Fruit fly (Drosophila melanogaster): ENCODE measurements around the gene ergic53.

The ergic53 gene

dm6 chr3L:8525691-8526421 is 8.9 kb upstream of the ergic53 start:
- TF ChIP-seq Clk (GFP tag; optimal IDR thresholded peaks at IDR 0.05) = no peak
- TF ChIP-seq Crg-1 (GFP tag; optimal IDR thresholded peaks at IDR 0.05) = peak; percentile 8
- no peak for TF ChIP-seq toe (GFP tag; optimal IDR thresholded peaks at IDR 0.05)
- TF ChIP-seq cic (GFP tag; optimal IDR thresholded peaks at IDR 0.05) = peak; percentile 18
- no peak for TF ChIP-seq CG5204 (GFP tag; optimal IDR thresholded peaks at IDR 0.05)
- TF ChIP-seq CG7045 (GFP tag; optimal IDR thresholded peaks at IDR 0.05) = peak; percentile 7
- TF ChIP-seq ovo (GFP tag; optimal IDR thresholded peaks at IDR 0.05) = peak; percentile 74
- peak; percentile 92 for TF ChIP-seq kay (GFP tag; ENCODE audit: borderline replicate concordance)
- peak; percentile 53 for TF ChIP-seq Mnt (GFP tag; optimal IDR thresholded peaks at IDR 0.05)
- TF ChIP-seq CG7101 (tag; optimal IDR thresholded peaks at IDR 0.05) = no peak

dm6 chr3L:8527829-8528228 is 6.9 kb upstream of the ergic53 start:
- TF ChIP-seq tj (GFP tag; optimal IDR thresholded peaks at IDR 0.05) (peak; percentile 97), cnc (optimal IDR thresholded peaks at IDR 0.05) (no peak)

- TF ChIP-seq bab1 (GFP tag; optimal IDR thresholded peaks at IDR 0.05) (peak; percentile 4), ovo (GFP tag; optimal IDR thresholded peaks at IDR 0.05) (no peak)
Measured at dm6 chr3L:8528546-8528945, 6.2 kb upstream of the ergic53 start.

dm6 chr3L:8529701-8530100 is 5.1 kb upstream of the ergic53 start:
- TF ChIP-seq cic (GFP tag; optimal IDR thresholded peaks at IDR 0.05) = no peak
- TF ChIP-seq ovo (GFP tag; optimal IDR thresholded peaks at IDR 0.05) = no peak
- TF ChIP-seq Clk (GFP tag; optimal IDR thresholded peaks at IDR 0.05) = no peak
- no peak for TF ChIP-seq toe (GFP tag; optimal IDR thresholded peaks at IDR 0.05)
- TF ChIP-seq Crg-1 (GFP tag; optimal IDR thresholded peaks at IDR 0.05) = no peak
- TF ChIP-seq kay (GFP tag; ENCODE audit: borderline replicate concordance) = no peak
- no peak for TF ChIP-seq Mnt (GFP tag; optimal IDR thresholded peaks at IDR 0.05)
- no peak for TF ChIP-seq CG7045 (GFP tag; optimal IDR thresholded peaks at IDR 0.05)
- no peak for TF ChIP-seq CG1620 (GFP tag; optimal IDR thresholded peaks at IDR 0.05)
- TF ChIP-seq CG14711 (tag; optimal IDR thresholded peaks at IDR 0.05) = no peak
- no peak for TF ChIP-seq Hr96 (GFP tag; optimal IDR thresholded peaks at IDR 0.05)
- no peak for TF ChIP-seq tj (GFP tag; optimal IDR thresholded peaks at IDR 0.05)
- TF ChIP-seq CG12768 (GFP tag; optimal IDR thresholded peaks at IDR 0.05) = no peak
- TF ChIP-seq CG7101 (tag; optimal IDR thresholded peaks at IDR 0.05) = no peak
- no peak for TF ChIP-seq bab1 (GFP tag; optimal IDR thresholded peaks at IDR 0.05)
- no peak for TF ChIP-seq pad (GFP tag; optimal IDR thresholded peaks at IDR 0.05)
- no peak for TF ChIP-seq CG33017 (tag; optimal IDR thresholded peaks at IDR 0.05)
- TF ChIP-seq CG11617 (GFP tag; optimal IDR thresholded peaks at IDR 0.05) = no peak
- no peak for TF ChIP-seq cnc (optimal IDR thresholded peaks at IDR 0.05)
- no peak for TF ChIP-seq CG5204 (GFP tag; optimal IDR thresholded peaks at IDR 0.05)

- TF ChIP-seq kay (GFP tag; ENCODE audit: borderline replicate concordance) = no peak
- no peak for TF ChIP-seq CG7101 (tag; optimal IDR thresholded peaks at IDR 0.05)
- no peak for TF ChIP-seq tj (GFP tag; optimal IDR thresholded peaks at IDR 0.05)
- no peak for TF ChIP-seq pad (GFP tag; optimal IDR thresholded peaks at IDR 0.05)
- TF ChIP-seq CG14711 (tag; optimal IDR thresholded peaks at IDR 0.05) = no peak
- TF ChIP-seq toe (GFP tag; optimal IDR thresholded peaks at IDR 0.05) = no peak
- no peak for TF ChIP-seq CG12768 (GFP tag; optimal IDR thresholded peaks at IDR 0.05)
- TF ChIP-seq Clk (GFP tag; optimal IDR thresholded peaks at IDR 0.05) = no peak
Measured at dm6 chr3L:8536387-8536786, 1.6 kb downstream of the ergic53 start.

- TF ChIP-seq toe (GFP tag; optimal IDR thresholded peaks at IDR 0.05) (no peak), kay (GFP tag; ENCODE audit: borderline replicate concordance) (no peak), bab1 (GFP tag; optimal IDR thresholded peaks at IDR 0.05) (no peak), CG7101 (tag; optimal IDR thresholded peaks at IDR 0.05) (no peak), CG5204 (GFP tag; optimal IDR thresholded peaks at IDR 0.05) (no peak), Clk (GFP tag; optimal IDR thresholded peaks at IDR 0.05) (no peak), ovo (GFP tag; optimal IDR thresholded peaks at IDR 0.05) (no peak), CG11617 (GFP tag; optimal IDR thresholded peaks at IDR 0.05) (no peak)
Measured at dm6 chr3L:8538355-8538754, 3.6 kb downstream of the ergic53 start.

dm6 chr3L:8540509-8540908 is 5.7 kb downstream of the ergic53 start:
- TF ChIP-seq Hr96 (GFP tag; optimal IDR thresholded peaks at IDR 0.05) (no peak), CG33017 (tag; optimal IDR thresholded peaks at IDR 0.05) (no peak), bab1 (GFP tag; optimal IDR thresholded peaks at IDR 0.05) (no peak), CG11617 (GFP tag; optimal IDR thresholded peaks at IDR 0.05) (no peak), CG12768 (GFP tag; optimal IDR thresholded peaks at IDR 0.05) (no peak), CG14711 (tag; optimal IDR thresholded peaks at IDR 0.05) (no peak), pad (GFP tag; optimal IDR thresholded peaks at IDR 0.05) (no peak), Crg-1 (GFP tag; optimal IDR thresholded peaks at IDR 0.05) (no peak)

- TF ChIP-seq cic (GFP tag; optimal IDR thresholded peaks at IDR 0.05) = no peak
- TF ChIP-seq bab1 (GFP tag; optimal IDR thresholded peaks at IDR 0.05) = no peak
- no peak for TF ChIP-seq CG12768 (GFP tag; optimal IDR thresholded peaks at IDR 0.05)
- TF ChIP-seq CG1620 (GFP tag; optimal IDR thresholded peaks at IDR 0.05) = no peak
- TF ChIP-seq Hr96 (GFP tag; optimal IDR thresholded peaks at IDR 0.05) = no peak
- no peak for TF ChIP-seq CG7045 (GFP tag; optimal IDR thresholded peaks at IDR 0.05)
Measured at dm6 chr3L:8541669-8542068, 6.9 kb downstream of the ergic53 start.
